Fruit fly (Drosophila melanogaster): ENCODE results near the gene CG4287.

CG4287 gene

DNA sequence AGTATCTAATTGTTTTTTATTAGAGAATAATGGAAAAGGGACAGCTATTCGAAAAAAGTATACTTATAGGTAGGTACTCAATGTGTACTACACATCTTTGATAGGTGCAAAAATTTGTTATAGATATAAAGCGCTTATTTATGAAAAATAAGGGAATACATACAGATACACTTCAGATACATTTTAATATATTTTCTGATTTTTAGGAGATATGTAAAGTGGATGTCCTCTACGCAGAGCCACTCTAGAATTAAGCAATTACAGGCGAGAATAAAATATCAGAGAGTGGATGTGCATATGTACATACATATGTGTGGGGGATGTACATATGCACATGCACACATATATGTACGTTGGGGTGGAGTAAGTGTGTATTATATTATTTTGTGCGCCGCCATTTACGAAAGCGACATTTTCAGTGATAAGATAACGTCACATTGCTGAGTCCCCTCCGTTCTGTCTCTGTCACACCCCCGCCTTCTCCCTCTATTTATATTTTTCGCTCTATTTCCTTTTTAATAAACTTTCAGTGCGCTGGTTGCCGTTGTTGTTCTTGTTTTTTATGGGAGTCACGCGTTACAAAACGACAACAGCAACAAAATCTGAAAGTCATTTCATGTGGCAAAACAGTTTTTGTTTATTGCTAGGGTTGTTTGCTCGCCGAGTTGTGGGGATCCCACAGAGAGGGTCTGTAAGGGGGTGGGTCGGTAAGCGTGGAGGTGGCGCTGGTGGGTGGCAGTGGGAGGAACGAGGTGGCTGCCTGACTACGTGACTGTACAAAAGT is 41.2 kb upstream of the CG4287 start (continued):
- TF ChIP-seq rib (GFP tag; IDR thresholded peaks at IDR 0.05) (0 out of 2 replicates have a peak, but pooled peaks have one; percentile 34), HHEX (GFP tag; optimal IDR thresholded peaks at IDR 0.05) (peak; percentile 36), CG6813 (GFP tag; optimal IDR thresholded peaks at IDR 0.05) (peak; percentile 65), Nf-YC (tag; optimal IDR thresholded peaks at IDR 0.05) (peak; percentile 56), YL-1 (GFP tag; optimal IDR thresholded peaks at IDR 0.05) (no peak), CG3838 (GFP tag; optimal IDR thresholded peaks at IDR 0.05) (peak; percentile 41), sqz (GFP tag; optimal IDR thresholded peaks at IDR 0.05) (peak; percentile 7), CG8290 (GFP tag; optimal IDR thresholded peaks at IDR 0.05) (no peak), CG8290 (tag; optimal IDR thresholded peaks at IDR 0.05) (peak in 1 of 2 experiments; percentile 33), CG11398 (GFP tag; optimal IDR thresholded peaks at IDR 0.05) (no peak), Pdp1 (GFP tag; optimal IDR thresholded peaks at IDR 0.05) (peak in 1 of 2 experiments; percentile 67), fd64A (GFP tag; optimal IDR thresholded peaks at IDR 0.05) (peak; percentile 6), pita (GFP tag; optimal IDR thresholded peaks at IDR 0.05) (no peak), H15 (GFP tag; IDR thresholded peaks at IDR 0.05) (no peak), CG34224 (GFP tag; IDR thresholded peaks at IDR 0.05; ENCODE audit: partially characterized antibody) (0 out of 3 replicates have a peak, but pooled peaks have one; percentile 8), CG10209 (GFP tag; optimal IDR thresholded peaks at IDR 0.05) (peak; percentile 34), CG32532 (GFP tag; IDR thresholded peaks at IDR 0.05) (peak; percentile 50; the same call in 1 of the 2 replicates), Hey (tag; optimal IDR thresholded peaks at IDR 0.05) (peak; percentile 80), sug (tag; optimal IDR thresholded peaks at IDR 0.05) (peak; percentile 95), GATAe (GFP tag; conservative IDR thresholded peaks at IDR 0.05) (peak; percentile 98), CG6765 (GFP tag; optimal IDR thresholded peaks at IDR 0.05) (no peak), CG34422 (GFP tag; IDR thresholded peaks at IDR 0.05) (peak; percentile 15; the same call in 1 of the 3 replicates), tin (GFP tag; optimal IDR thresholded peaks at IDR 0.05) (no peak), Abd-B (GFP tag; optimal IDR thresholded peaks at IDR 0.05) (no peak), vnd (GFP tag; IDR thresholded peaks at IDR 0.05; ENCODE audit: partially characterized antibody) (0 out of 3 replicates have a peak, but pooled peaks have one; percentile 49), oc (tag; optimal IDR thresholded peaks at IDR 0.05) (no peak), CG10979 (tag; optimal IDR thresholded peaks at IDR 0.05) (no peak), CG6854 (GFP tag; optimal IDR thresholded peaks at IDR 0.05) (peak; percentile 48), CG13296 (GFP tag; optimal IDR thresholded peaks at IDR 0.05) (peak; percentile 67), CG12071 (GFP tag; optimal IDR thresholded peaks at IDR 0.05) (peak; percentile 59), stwl (tag; optimal IDR thresholded peaks at IDR 0.05) (no peak), CG1603 (tag; optimal IDR thresholded peaks at IDR 0.05) (peak; percentile 15), CG2199 (GFP tag; IDR thresholded peaks at IDR 0.05) (0 out of 3 replicates have a peak, but pooled peaks have one; percentile 24), pzg (GFP tag; optimal IDR thresholded peaks at IDR 0.05) (no peak), CG3281 (GFP tag; optimal IDR thresholded peaks at IDR 0.05) (peak; percentile 29), D19B (GFP tag; optimal IDR thresholded peaks at IDR 0.05) (no peak), Hand (GFP tag; optimal IDR thresholded peaks at IDR 0.05) (peak; percentile 57), ttk (GFP tag; IDR thresholded peaks at IDR 0.05) (peak; percentile 53; the same call in 1 of the 2 replicates), CG4360 (GFP tag; IDR thresholded peaks at IDR 0.05) (peak; percentile 51; the same call in 1 of the 2 replicates), Dad (GFP tag; optimal IDR thresholded peaks at IDR 0.05) (no peak), BtbVII (GFP tag; optimal IDR thresholded peaks at IDR 0.05) (peak; percentile 50), CG8924 (tag; optimal IDR thresholded peaks at IDR 0.05) (peak; percentile 7), Atf6 (GFP tag; IDR thresholded peaks at IDR 0.05) (peak; percentile 39; the same call in 1 of the 2 replicates), Adf1 (GFP tag; IDR thresholded peaks at IDR 0.05) (peak; percentile 16; the same call in 1 of the 2 replicates), kay (GFP tag; optimal IDR thresholded peaks at IDR 0.05) (peak; percentile 53), Vsx1 (GFP tag; optimal IDR thresholded peaks at IDR 0.05) (peak; percentile 30), gem (tag; optimal IDR thresholded peaks at IDR 0.05) (peak; percentile 2), CG14441 (GFP tag; IDR thresholded peaks at IDR 0.05) (no peak)
